Fruit fly (Drosophila melanogaster): ENCODE measurements around the gene capu.
A peak's percentile ranks its signal among the peaks of the same experiment; 100 is the strongest.

capu gene

dm6 chr2L:3840975-3841374 lies 61.7 kb downstream of the capu start (continued):
- TF ChIP-seq Hr4 (GFP tag; optimal IDR thresholded peaks at IDR 0.05) (no peak), CG4318 (GFP tag; optimal IDR thresholded peaks at IDR 0.05) (no peak), fkh (GFP tag; optimal IDR thresholded peaks at IDR 0.05) (no peak), acj6 (GFP tag; optimal IDR thresholded peaks at IDR 0.05) (no peak), CG10631 (GFP tag; optimal IDR thresholded peaks at IDR 0.05) (peak; percentile 11), fd59A (GFP tag; optimal IDR thresholded peaks at IDR 0.05) (no peak), CG6854 (GFP tag; optimal IDR thresholded peaks at IDR 0.05) (no peak), CG1621 (tag; optimal IDR thresholded peaks at IDR 0.05) (no peak), CG11294 (GFP tag; IDR thresholded peaks at IDR 0.05) (no peak), esn (GFP tag; optimal IDR thresholded peaks at IDR 0.05) (no peak), CG31627 (GFP tag; optimal IDR thresholded peaks at IDR 0.05) (no peak), CG3919 (GFP tag; optimal IDR thresholded peaks at IDR 0.05) (peak; percentile 14), CG3032 (tag; optimal IDR thresholded peaks at IDR 0.05) (peak; percentile 18), CG6792 (GFP tag; optimal IDR thresholded peaks at IDR 0.05) (no peak), pdm3 (GFP tag; optimal IDR thresholded peaks at IDR 0.05) (no peak), Sox102F (GFP tag; optimal IDR thresholded peaks at IDR 0.05) (no peak), CG8319 (GFP tag; optimal IDR thresholded peaks at IDR 0.05) (peak; percentile 2), CG9139 (GFP tag; optimal IDR thresholded peaks at IDR 0.05) (no peak), Sox14 (GFP tag; optimal IDR thresholded peaks at IDR 0.05) (no peak), ss (GFP tag; optimal IDR thresholded peaks at IDR 0.05) (no peak), eg (GFP tag; IDR thresholded peaks at IDR 0.05) (no peak), Smox (GFP tag; optimal IDR thresholded peaks at IDR 0.05) (no peak), Eip78C (GFP tag) (peak; percentile 56), topi (GFP tag; optimal IDR thresholded peaks at IDR 0.05) (peak; percentile 11), CG6808 (GFP tag; optimal IDR thresholded peaks at IDR 0.05) (peak; percentile 10), dsx (GFP tag; optimal IDR thresholded peaks at IDR 0.05; ENCODE audit: poor library complexity, severe bottlenecking) (peak; percentile 1), OdsH (GFP tag; optimal IDR thresholded peaks at IDR 0.05) (no peak), salr (GFP tag; optimal IDR thresholded peaks at IDR 0.05) (no peak), Ets96B (tag; optimal IDR thresholded peaks at IDR 0.05) (peak; percentile 32), CG16779 (tag; optimal IDR thresholded peaks at IDR 0.05) (no peak), Gug (GFP tag; IDR thresholded peaks at IDR 0.05) (no peak), Ets21C (GFP tag; optimal IDR thresholded peaks at IDR 0.05) (no peak), CG15336 (GFP tag; IDR thresholded peaks at IDR 0.05) (no peak), CG8119 (GFP tag; IDR thresholded peaks at IDR 0.05) (no peak), Eip93F (GFP tag; optimal IDR thresholded peaks at IDR 0.05) (no peak)

- peak; percentile 21 for TF ChIP-seq Eip78C (GFP tag)
- TF ChIP-seq CG15336 (GFP tag; IDR thresholded peaks at IDR 0.05): 0 out of 2 replicates have a peak, but pooled peaks have one; percentile 13
- no peak for TF ChIP-seq CG10669 (GFP tag; optimal IDR thresholded peaks at IDR 0.05)
- TF ChIP-seq eg (GFP tag; IDR thresholded peaks at IDR 0.05): 0 out of 3 replicates have a peak, but pooled peaks have one; percentile 14
Observed at dm6 chr2L:3836440-3836890, 66.2 kb downstream of the capu start, which contains the start of gene slp2. Gene slp2 (plus strand): TSS chr2L:3836840.

- peak; percentile 28 for TF ChIP-seq fkh (GFP tag; optimal IDR thresholded peaks at IDR 0.05)
- no peak for TF ChIP-seq Lpt (GFP tag; optimal IDR thresholded peaks at IDR 0.05)
- peak; percentile 71; the same call in 2 of the 3 replicates for TF ChIP-seq CG6163 (GFP tag; IDR thresholded peaks at IDR 0.05)
- no peak for TF ChIP-seq CG6792 (GFP tag; optimal IDR thresholded peaks at IDR 0.05)
- TF ChIP-seq Eip78C (GFP tag): peak; percentile 43
- TF ChIP-seq topi (GFP tag; optimal IDR thresholded peaks at IDR 0.05): no peak
- TF ChIP-seq cyc (GFP tag; optimal IDR thresholded peaks at IDR 0.05): no peak
- TF ChIP-seq ss (GFP tag; optimal IDR thresholded peaks at IDR 0.05): peak in 1 of 2 experiments; percentile 2
- no peak for TF ChIP-seq Sox14 (GFP tag; optimal IDR thresholded peaks at IDR 0.05)
- no peak for TF ChIP-seq pdm3 (GFP tag; optimal IDR thresholded peaks at IDR 0.05)
- no peak for TF ChIP-seq CG10669 (GFP tag; optimal IDR thresholded peaks at IDR 0.05)
Observed at dm6 chr2L:3835221-3835620, 67.4 kb downstream of the capu start.
